Worm (Caenorhabditis elegans): ENCODE measurements around the gene npl-10.

Gene npl-10

DNA sequence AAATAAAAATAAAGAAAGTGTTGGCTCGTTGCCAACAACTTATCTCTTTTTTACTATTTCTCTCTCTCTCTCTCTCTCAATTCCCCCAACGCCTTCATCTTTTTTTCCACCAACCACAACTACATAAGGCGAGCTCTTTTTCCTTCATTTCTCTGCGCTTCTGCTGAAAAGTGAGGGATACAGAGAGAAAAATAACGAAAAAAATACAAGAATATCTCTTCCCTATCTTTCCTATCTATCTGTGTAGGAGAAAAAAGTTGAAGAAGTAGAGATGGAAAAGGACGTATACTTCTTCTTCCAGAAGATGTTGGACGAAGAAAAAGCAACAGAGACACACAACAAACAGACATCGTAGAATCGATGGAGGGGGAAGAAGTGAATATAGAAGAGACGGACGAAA, 36.9 kb downstream of the npl-10 start:
- TF ChIP-seq klf-2 (GFP tag; conservative IDR thresholded peaks at IDR 0.05), result no peak
- no peak for TF ChIP-seq ztf-29 (GFP tag; IDR thresholded peaks at IDR 0.05)
- TF ChIP-seq ref-1 (GFP tag; conservative IDR thresholded peaks at IDR 0.05), result no peak
- no peak for TF ChIP-seq ztf-23 (GFP tag; IDR thresholded peaks at IDR 0.05)
- TF ChIP-seq flt-1 (GFP tag; IDR thresholded peaks at IDR 0.05), result no peak
- TF ChIP-seq T22C8.4 (GFP tag; IDR thresholded peaks at IDR 0.05), result no peak
- no peak for TF ChIP-seq tab-1 (GFP tag; IDR thresholded peaks at IDR 0.05)

DNA sequence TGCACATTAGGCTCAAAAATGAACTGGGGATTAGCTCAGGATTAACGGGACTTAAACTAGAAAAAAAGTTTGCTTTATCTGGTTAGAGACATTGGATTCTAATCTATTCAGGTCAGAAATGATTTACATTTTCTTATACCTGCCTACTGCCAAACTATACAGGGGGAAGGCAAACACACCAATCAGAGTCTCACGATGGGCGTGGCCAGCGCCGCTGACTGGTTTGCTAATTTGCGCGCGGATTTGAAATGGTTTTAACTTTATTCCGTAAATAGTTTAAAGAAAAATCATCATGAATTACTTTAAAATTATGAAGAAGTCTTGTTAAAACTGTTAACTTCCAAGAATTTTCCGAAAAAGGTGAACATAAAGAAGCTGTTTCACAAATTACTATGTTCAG, 37.4 kb downstream of the npl-10 start:
- TF ChIP-seq med-1 (GFP tag; optimal IDR thresholded peaks at IDR 0.05; ENCODE audit: insufficient read depth) (no peak), klf-2 (GFP tag; conservative IDR thresholded peaks at IDR 0.05) (no peak), cog-1 (tag; optimal IDR thresholded peaks at IDR 0.05) (no peak), ref-1 (GFP tag; conservative IDR thresholded peaks at IDR 0.05) (no peak), ztf-29 (GFP tag; IDR thresholded peaks at IDR 0.05) (no peak), tab-1 (GFP tag; IDR thresholded peaks at IDR 0.05) (no peak), ztf-23 (GFP tag; IDR thresholded peaks at IDR 0.05) (no peak), flt-1 (GFP tag; IDR thresholded peaks at IDR 0.05) (no peak), T22C8.4 (GFP tag; IDR thresholded peaks at IDR 0.05) (no peak)

DNA sequence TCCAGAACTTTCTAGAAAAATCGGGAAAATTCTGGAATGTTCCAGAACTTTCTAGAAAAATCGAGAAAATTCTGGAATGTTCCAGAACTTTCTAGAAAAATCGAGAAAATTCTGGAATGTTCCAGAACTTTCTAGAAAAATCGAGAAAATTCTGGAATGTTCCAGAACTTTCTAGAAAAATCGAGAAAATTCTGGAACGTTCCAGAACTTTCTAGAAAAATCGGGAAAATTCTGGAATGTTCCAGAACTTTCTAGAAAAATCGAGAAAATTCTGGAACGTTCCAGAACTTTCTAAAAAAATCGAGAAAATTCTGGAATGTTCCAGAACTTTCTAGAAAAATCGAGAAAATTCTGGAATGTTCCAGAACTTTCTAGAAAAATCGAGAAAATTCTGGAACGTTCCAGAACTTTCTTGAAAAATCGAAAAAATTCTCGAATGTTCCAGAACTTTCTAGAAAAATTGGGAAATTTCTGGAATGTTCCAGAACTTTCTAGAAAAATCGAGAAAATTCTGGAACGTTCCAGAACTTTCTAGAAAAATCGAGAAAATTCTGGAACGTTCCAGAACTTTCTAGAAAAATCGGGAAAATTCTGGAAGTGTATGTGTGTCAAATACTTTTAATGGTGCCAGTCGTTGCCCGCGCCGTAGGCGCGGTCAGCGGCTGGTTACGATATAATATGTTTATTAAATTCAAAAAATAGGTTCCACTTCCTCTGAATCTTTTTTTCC, 38.4 kb downstream of the npl-10 start:
- TF ChIP-seq flt-1 (GFP tag; IDR thresholded peaks at IDR 0.05), result peak; percentile 85
- TF ChIP-seq ref-1 (GFP tag; conservative IDR thresholded peaks at IDR 0.05), result peak; percentile 40; the same call in 1 of the 2 replicates

DNA sequence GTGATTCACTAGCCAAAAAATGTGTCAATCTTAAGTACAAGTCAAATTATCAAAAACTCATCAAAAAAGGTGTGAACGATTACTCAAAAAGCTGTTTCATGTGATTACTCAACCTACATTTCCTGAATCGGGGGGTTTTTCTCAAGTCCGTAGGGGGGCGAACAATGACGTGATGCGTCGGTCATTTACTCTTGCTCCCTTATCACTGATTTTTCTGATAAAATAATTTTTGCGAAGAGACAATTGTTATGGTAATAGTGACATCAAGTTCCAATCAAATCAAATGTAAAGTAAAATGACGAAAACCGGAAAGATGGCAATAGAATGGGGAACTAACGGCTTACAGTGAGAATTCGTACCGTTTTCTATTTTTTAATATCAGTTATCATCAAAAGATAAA, 41.7 kb downstream of the npl-10 start:
- no peak for TF ChIP-seq ztf-23 (GFP tag; IDR thresholded peaks at IDR 0.05)
- TF ChIP-seq klf-2 (GFP tag; conservative IDR thresholded peaks at IDR 0.05), result no peak
- TF ChIP-seq tab-1 (GFP tag; IDR thresholded peaks at IDR 0.05), result no peak
- TF ChIP-seq cog-1 (tag; optimal IDR thresholded peaks at IDR 0.05), result no peak
- no peak for TF ChIP-seq flt-1 (GFP tag; IDR thresholded peaks at IDR 0.05)
- TF ChIP-seq T22C8.4 (GFP tag; IDR thresholded peaks at IDR 0.05), result no peak
- TF ChIP-seq med-1 (GFP tag; optimal IDR thresholded peaks at IDR 0.05; ENCODE audit: insufficient read depth), result no peak
- TF ChIP-seq ztf-29 (GFP tag; IDR thresholded peaks at IDR 0.05), result no peak
- no peak for TF ChIP-seq ref-1 (GFP tag; conservative IDR thresholded peaks at IDR 0.05)

DNA sequence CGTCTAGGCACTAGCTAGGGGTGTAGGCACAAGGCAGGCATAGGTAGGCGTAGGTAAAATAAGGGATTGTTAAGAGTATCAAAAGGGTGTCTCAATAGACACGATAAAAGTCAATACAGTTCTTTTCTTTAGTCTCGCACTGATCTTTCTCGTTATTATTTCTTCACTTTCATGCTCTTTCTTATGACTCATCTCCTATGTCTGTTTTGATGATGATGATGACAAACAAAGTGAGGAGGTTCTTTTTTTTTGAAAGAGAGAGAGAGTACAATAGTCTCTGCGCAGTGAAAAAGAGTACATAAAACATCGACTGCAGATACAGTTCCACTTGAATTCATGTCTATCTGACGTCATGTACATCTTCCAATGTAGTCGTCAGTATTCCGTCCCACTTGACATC, 45.8 kb downstream of the npl-10 start:
- no peak for TF ChIP-seq klf-2 (GFP tag; conservative IDR thresholded peaks at IDR 0.05)

DNA sequence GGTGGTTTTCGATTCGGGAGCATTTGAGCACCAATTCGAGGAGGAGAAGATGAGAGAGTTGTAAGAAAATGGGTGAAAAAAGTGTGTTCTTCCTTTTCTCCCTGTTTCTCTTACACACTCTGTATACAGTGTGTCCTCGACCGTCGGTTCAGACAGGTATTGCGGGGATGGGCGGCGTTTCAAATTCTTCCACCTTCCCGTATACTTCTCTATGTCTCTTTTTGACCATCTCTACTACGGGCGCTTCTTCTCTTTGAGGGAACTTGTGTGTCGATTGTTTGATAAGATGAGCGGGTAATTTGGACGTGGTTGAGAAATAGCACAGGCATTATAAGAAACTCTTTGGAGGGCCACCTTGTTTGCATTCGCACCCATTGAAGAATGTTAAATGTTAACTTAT, 48.1 kb downstream of the npl-10 start:
- no peak for TF ChIP-seq cog-1 (tag; optimal IDR thresholded peaks at IDR 0.05)
- TF ChIP-seq ref-1 (GFP tag; conservative IDR thresholded peaks at IDR 0.05), result no peak
- TF ChIP-seq med-1 (GFP tag; optimal IDR thresholded peaks at IDR 0.05; ENCODE audit: insufficient read depth), result no peak
- TF ChIP-seq T22C8.4 (GFP tag; IDR thresholded peaks at IDR 0.05), result no peak
- no peak for TF ChIP-seq ztf-23 (GFP tag; IDR thresholded peaks at IDR 0.05)
- TF ChIP-seq tab-1 (GFP tag; IDR thresholded peaks at IDR 0.05), result no peak
- TF ChIP-seq klf-2 (GFP tag; conservative IDR thresholded peaks at IDR 0.05), result no peak
- no peak for TF ChIP-seq ztf-29 (GFP tag; IDR thresholded peaks at IDR 0.05)
- TF ChIP-seq flt-1 (GFP tag; IDR thresholded peaks at IDR 0.05), result no peak
